Worm (Caenorhabditis elegans) whole organism, late embryonic: ENCODE data around the gene F58B3.6.

Experiments used
- ceh-22 ChIP-seq: sonication (generic microtip); optimal IDR thresholded peaks from 2 replicates; lab custom pipeline; 2017; ENCODE audit warnings: missing biosample characterization, missing genetic modification characterization
- dve-1 ChIP-seq: sonication (generic microtip); optimal IDR thresholded peaks from 2 replicates; lab custom pipeline; 2017; ENCODE audit warnings: antibody characterized with exemption, mild to moderate bottlenecking, missing genetic modification characterization, missing compliant biosample characterization
- elt-2 ChIP-seq: sonication (generic microtip); optimal IDR thresholded peaks from 2 replicates; lab custom pipeline; 2016; ENCODE audit warnings: missing genetic modification reagents, missing genetic modification characterization, missing compliant biosample characterization
- fax-1 ChIP-seq: sonication (generic microtip); optimal IDR thresholded peaks from 2 replicates; lab custom pipeline; 2016; ENCODE audit warnings: missing genotype, missing genetic modification characterization, missing compliant biosample characterization
- nhr-11 ChIP-seq: fragments of 150-350 bp; optimal IDR thresholded peaks from 2 replicates; lab custom pipeline; 2014; ENCODE audit warnings: missing biosample characterization, missing genetic modification characterization
- pqm-1 ChIP-seq: sonication (generic microtip); optimal IDR thresholded peaks from 2 replicates; lab custom pipeline; 2016; ENCODE audit warnings: missing genetic modification characterization, missing compliant biosample characterization

DNA sequence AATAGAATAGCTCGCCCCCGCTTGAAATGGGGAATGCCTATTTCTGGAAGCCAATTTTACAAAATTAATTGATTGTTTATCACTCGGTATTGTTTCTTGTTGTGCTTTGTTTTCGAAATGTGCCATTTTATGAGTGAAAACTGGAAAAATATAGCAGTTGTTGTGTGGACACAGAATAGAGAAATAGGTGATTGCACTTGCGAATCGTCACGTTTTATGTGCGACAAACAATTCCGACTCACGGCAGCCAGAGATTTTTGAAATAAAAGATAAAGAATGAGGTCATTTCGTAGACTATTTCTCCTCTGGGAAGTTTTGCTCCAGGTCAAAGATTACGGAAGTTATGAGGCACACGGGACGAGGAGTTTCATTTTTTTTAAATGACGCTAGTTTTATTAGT lies 10.5 kb downstream of the F58B3.6 start:
- no peak for TF ChIP-seq fax-1 (tag; lab: Kevin White, UChicago)
- no peak for TF ChIP-seq elt-2 (tag; lab: Kevin White, UChicago)
- TF ChIP-seq dve-1 = no peak
- no peak for TF ChIP-seq ceh-22 (tag; lab: Kevin White, UChicago)
- TF ChIP-seq pqm-1 (tag; lab: Kevin White, UChicago) = no peak
- no peak for TF ChIP-seq nhr-11 (tag; lab: Kevin White, UChicago)
